Worm (Caenorhabditis elegans) whole organism, late embryonic: Measurements from ENCODE around the gene hot-1.

Source experiments
- C08G9.2 ChIP-seq: sonication (generic microtip); optimal IDR thresholded peaks from 2 replicates; lab custom pipeline; 2016; ENCODE audit warnings: mild to moderate bottlenecking, missing genetic modification characterization, moderate library complexity, missing compliant biosample characterization
- T23F11.4 ChIP-seq: fragments of 200-800 bp; sonication (Bioruptor generic); optimal IDR thresholded peaks from 2 replicates; lab custom pipeline; 2018; ENCODE audit warnings: mild to moderate bottlenecking, missing genetic modification characterization, missing compliant biosample characterization
- ceh-14 ChIP-seq: sonication (generic microtip); optimal IDR thresholded peaks from 2 replicates; lab custom pipeline; 2016; ENCODE audit warnings: missing genotype, missing genetic modification characterization, missing compliant biosample characterization
- ceh-19 ChIP-seq: fragments of 200-800 bp; sonication (Bioruptor generic); optimal IDR thresholded peaks from 2 replicates; lab custom pipeline; 2018; ENCODE audit warnings: mild to moderate bottlenecking, missing genetic modification characterization, missing compliant biosample characterization
- ceh-22 ChIP-seq: sonication (generic microtip); optimal IDR thresholded peaks from 2 replicates; lab custom pipeline; 2017; ENCODE audit warnings: missing biosample characterization, missing genetic modification characterization
- ceh-30 ChIP-seq: fragments of 150-350 bp; optimal IDR thresholded peaks from 2 replicates; lab custom pipeline; 2014; ENCODE audit warnings: missing biosample characterization, missing genetic modification characterization
- ceh-31 ChIP-seq: sonication (generic microtip); optimal IDR thresholded peaks from 2 replicates; lab custom pipeline; 2016; ENCODE audit warnings: missing genetic modification characterization, missing compliant biosample characterization
- ceh-45 ChIP-seq: fragments of 200-800 bp; sonication (Bioruptor generic); IDR thresholded peaks from 2 replicates; pipeline ENCODE4 v1.3.6; 2022; ENCODE audit warnings: missing genetic modification reagents, missing genetic modification characterization, missing compliant biosample characterization
- ceh-6 ChIP-seq: fragments of 200-800 bp; sonication (Bioruptor generic); optimal IDR thresholded peaks from 2 replicates; lab custom pipeline; 2018; ENCODE audit warnings: mild to moderate bottlenecking, missing genetic modification characterization, missing compliant biosample characterization
- dmd-4 ChIP-seq: sonication (generic microtip); optimal IDR thresholded peaks from 2 replicates; lab custom pipeline; 2016; ENCODE audit warnings: borderline replicate concordance, missing genetic modification characterization, missing compliant biosample characterization
- elt-2 ChIP-seq: sonication (generic microtip); optimal IDR thresholded peaks from 2 replicates; lab custom pipeline; 2016; ENCODE audit warnings: missing genetic modification reagents, missing genetic modification characterization, missing compliant biosample characterization
- ets-4 ChIP-seq: sonication (generic microtip); optimal IDR thresholded peaks from 2 replicates; lab custom pipeline; 2016; ENCODE audit warnings: missing genetic modification characterization, missing compliant biosample characterization
- gmeb-2 ChIP-seq: sonication (generic microtip); optimal IDR thresholded peaks from 2 replicates; lab custom pipeline; 2016; ENCODE audit warnings: missing genetic modification characterization, inconsistent platforms, missing compliant biosample characterization
- hlh-15 ChIP-seq: sonication (generic microtip); optimal IDR thresholded peaks from 2 replicates; lab custom pipeline; 2016; ENCODE audit warnings: missing genetic modification characterization, missing compliant biosample characterization
- hlh-30 ChIP-seq: sonication (generic microtip); optimal IDR thresholded peaks from 2 replicates; lab custom pipeline; 2017; ENCODE audit warnings: antibody characterized with exemption, missing genetic modification characterization, missing compliant biosample characterization; ENCODE audit not compliant: insufficient read depth
- lim-6 ChIP-seq: sonication (generic microtip); optimal IDR thresholded peaks from 2 replicates; lab custom pipeline; 2016; ENCODE audit warnings: missing genetic modification characterization, missing compliant biosample characterization
- lin-11 ChIP-seq: fragments of 200-800 bp; sonication (Bioruptor generic); optimal IDR thresholded peaks from 2 replicates; lab custom pipeline; 2018; ENCODE audit warnings: mild to moderate bottlenecking, missing genetic modification characterization, missing compliant biosample characterization
- nfya-1 ChIP-seq: sonication (generic microtip); optimal IDR thresholded peaks from 2 replicates; lab custom pipeline; 2017; ENCODE audit warnings: missing genetic modification characterization, mild to moderate bottlenecking, missing compliant biosample characterization, antibody characterized with exemption, moderate library complexity
- nhr-232 ChIP-seq: sonication (generic microtip); optimal IDR thresholded peaks from 2 replicates; lab custom pipeline; 2016; ENCODE audit warnings: missing genetic modification characterization, missing compliant biosample characterization
- npax-4 ChIP-seq: sonication (generic microtip); optimal IDR thresholded peaks from 2 replicates; lab custom pipeline; 2016; ENCODE audit warnings: missing genetic modification characterization, missing compliant biosample characterization
- odd-2 ChIP-seq: sonication (generic microtip); optimal IDR thresholded peaks from 2 replicates; lab custom pipeline; 2017; ENCODE audit warnings: antibody characterized with exemption, mild to moderate bottlenecking, missing genetic modification characterization, missing compliant biosample characterization
- pat-9 ChIP-seq: fragments of 200-800 bp; sonication (Bioruptor generic); optimal IDR thresholded peaks from 2 replicates; lab custom pipeline; 2018; ENCODE audit warnings: mild to moderate bottlenecking, missing genetic modification characterization, moderate library complexity, missing compliant biosample characterization
- pax-1 ChIP-seq: fragments of 150-350 bp; optimal IDR thresholded peaks from 2 replicates; lab custom pipeline; 2014; ENCODE audit warnings: missing biosample characterization, missing genetic modification characterization
- pqm-1 ChIP-seq: sonication (generic microtip); optimal IDR thresholded peaks from 2 replicates; lab custom pipeline; 2016; ENCODE audit warnings: missing genetic modification characterization, missing compliant biosample characterization
- pros-1 ChIP-seq: fragments of 150-350 bp; optimal IDR thresholded peaks from 2 replicates; lab custom pipeline; 2014; ENCODE audit warnings: missing biosample characterization, missing genetic modification reagents, missing genetic modification characterization
- sox-2 ChIP-seq: fragments of 200-800 bp; sonication (Bioruptor generic); IDR thresholded peaks from 2 replicates; pipeline ENCODE4 v1.3.6; 2022; ENCODE audit warnings: missing genetic modification reagents, missing genetic modification characterization, missing compliant biosample characterization
- sox-4 ChIP-seq: sonication (generic microtip); optimal IDR thresholded peaks from 2 replicates; lab custom pipeline; 2017; ENCODE audit warnings: mild to moderate bottlenecking, missing genetic modification characterization, inconsistent platforms, missing compliant biosample characterization
- tbx-7 ChIP-seq: sonication (generic microtip); optimal IDR thresholded peaks from 2 replicates; lab custom pipeline; 2016; ENCODE audit warnings: missing genotype, missing genetic modification characterization, missing compliant biosample characterization
- ttx-3 ChIP-seq: sonication (generic microtip); optimal IDR thresholded peaks from 2 replicates; lab custom pipeline; 2016; ENCODE audit warnings: missing genetic modification reagents, missing genetic modification characterization, missing compliant biosample characterization
- unc-42 ChIP-seq: sonication (generic microtip); optimal IDR thresholded peaks from 2 replicates; lab custom pipeline; 2016; ENCODE audit warnings: missing genotype, missing genetic modification characterization, missing compliant biosample characterization

Gene hot-1

DNA sequence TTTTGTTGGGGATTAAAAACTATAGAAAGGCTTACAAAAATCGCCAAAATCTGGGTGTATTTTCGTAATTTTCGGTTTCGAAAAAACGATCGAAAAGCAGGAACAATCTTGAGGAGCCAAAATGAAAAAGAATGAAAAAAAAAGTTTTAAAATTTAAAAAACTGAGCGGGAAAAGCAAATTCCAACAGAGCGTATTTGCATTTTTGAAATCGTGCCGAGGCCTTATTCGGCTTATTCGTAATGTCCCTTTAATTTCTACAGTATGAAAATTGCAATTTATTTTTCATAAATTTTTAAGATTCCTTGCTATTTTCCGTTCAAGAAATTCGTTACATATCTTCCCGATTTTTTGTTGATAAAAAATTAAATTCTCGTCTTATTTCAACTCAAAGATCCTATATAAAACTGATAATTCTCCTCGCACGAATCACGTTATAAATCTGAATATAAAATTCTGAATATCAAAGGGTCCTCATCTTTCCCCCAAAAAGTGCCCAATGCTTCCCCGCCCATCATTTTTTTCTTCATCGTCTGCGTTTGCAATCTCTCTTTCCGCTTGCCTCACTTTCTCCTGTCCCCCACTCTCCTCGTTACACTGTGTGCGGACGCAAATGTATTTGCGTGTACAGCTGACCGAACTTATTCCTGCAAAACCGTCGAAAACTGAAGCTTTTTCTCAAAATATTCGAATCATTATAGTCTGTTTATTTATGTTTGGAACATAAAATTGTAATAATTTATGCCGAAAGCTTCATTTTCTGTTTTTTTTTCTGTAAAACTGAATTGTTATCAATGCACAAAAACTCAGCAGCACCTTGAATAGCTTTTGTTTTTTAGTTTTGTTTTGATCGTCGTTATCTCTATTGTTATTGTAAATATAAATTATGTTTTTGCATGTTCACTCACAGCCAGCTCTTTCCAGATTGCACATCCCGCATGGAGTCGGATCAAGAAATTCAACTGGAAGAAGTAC lies 25.2 kb downstream of the hot-1 start, which contains the start of the genes rfc-1 and pmp-3:
Gene rfc-1 (minus strand): TSS at position 163 of the 973 bp plus-strand sequence.
Gene pmp-3 (plus strand): TSS at position 923 of the 973 bp plus-strand sequence.
- TF ChIP-seq T23F11.4 (GFP tag; lab: Kevin White, UChicago): no peak
- no peak for TF ChIP-seq ceh-45
- TF ChIP-seq tbx-7 (tag; lab: Kevin White, UChicago): no peak
- TF ChIP-seq ceh-31 (tag; lab: Kevin White, UChicago): peak; percentile 15
- TF ChIP-seq ceh-22 (tag; lab: Kevin White, UChicago): no peak
- peak; percentile 18 for TF ChIP-seq nfya-1
- TF ChIP-seq sox-4 (tag; lab: Kevin White, UChicago): no peak
- TF ChIP-seq gmeb-2 (tag; lab: Kevin White, UChicago): no peak
- TF ChIP-seq C08G9.2 (tag; lab: Kevin White, UChicago): no peak
- no peak for TF ChIP-seq ets-4 (tag; lab: Kevin White, UChicago)
- TF ChIP-seq ceh-30 (tag; lab: Kevin White, UChicago): no peak
- TF ChIP-seq unc-42 (tag; lab: Kevin White, UChicago): no peak

DNA sequence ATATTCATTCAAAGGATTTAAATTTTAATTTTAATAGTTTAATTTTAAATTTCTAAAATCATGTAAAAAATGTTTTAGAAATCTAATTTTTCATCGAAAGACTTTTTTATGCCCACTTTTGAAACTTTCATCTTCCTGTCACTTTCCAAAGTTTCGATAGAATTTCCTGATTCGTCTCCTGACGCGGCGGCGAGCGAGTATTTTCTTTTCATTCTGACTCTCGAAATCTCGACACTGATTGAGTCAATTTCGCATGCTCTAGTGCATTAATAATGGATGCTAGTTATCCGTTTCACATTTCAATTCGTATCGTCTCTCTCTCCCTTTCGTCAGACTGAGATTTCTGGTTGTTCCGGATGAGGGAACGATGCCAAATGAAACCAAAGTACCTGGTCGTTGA lies 27.9 kb downstream of the hot-1 start:
- peak; percentile 30 for TF ChIP-seq unc-42 (tag; lab: Kevin White, UChicago)
- TF ChIP-seq odd-2 (tag; lab: Kevin White, UChicago): no peak
- TF ChIP-seq ceh-31 (tag; lab: Kevin White, UChicago): peak; percentile 9
- no peak for TF ChIP-seq ceh-19 (GFP tag; lab: Kevin White, UChicago)
- TF ChIP-seq, all 69 proteins: peak for 2

DNA sequence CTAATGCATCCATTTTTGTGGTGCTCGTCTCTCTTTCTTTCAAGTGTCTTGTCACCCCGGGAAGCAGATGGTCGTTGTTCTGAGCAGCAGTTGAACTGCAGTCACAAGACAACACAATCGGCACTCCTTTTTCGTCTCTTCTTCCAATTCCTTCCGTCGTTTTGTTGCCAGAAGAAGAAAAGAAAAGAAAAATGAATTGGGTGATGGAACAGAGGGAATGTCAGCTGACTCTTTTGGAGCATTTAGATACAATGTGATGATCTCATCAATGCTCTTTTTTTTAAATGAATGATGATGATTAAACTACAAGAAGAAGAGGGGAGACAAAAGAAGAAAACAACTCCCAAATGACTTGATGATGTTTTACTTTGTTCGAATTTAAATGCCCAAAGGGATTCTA lies 29.0 kb downstream of the hot-1 start:
- TF ChIP-seq pat-9: no peak
- no peak for TF ChIP-seq nhr-232
- TF ChIP-seq npax-4 (tag; lab: Kevin White, UChicago): no peak
- no peak for TF ChIP-seq lim-6 (tag; lab: Kevin White, UChicago)
- no peak for TF ChIP-seq lin-11 (tag; lab: Kevin White, UChicago)
- TF ChIP-seq pqm-1 (tag; lab: Kevin White, UChicago): no peak
- no peak for TF ChIP-seq sox-4 (tag; lab: Kevin White, UChicago)
- no peak for TF ChIP-seq elt-2 (tag; lab: Kevin White, UChicago)
- peak; percentile 72 for TF ChIP-seq hlh-30 (tag; lab: Kevin White, UChicago)
- TF ChIP-seq, all 69 proteins: peak for 1

DNA sequence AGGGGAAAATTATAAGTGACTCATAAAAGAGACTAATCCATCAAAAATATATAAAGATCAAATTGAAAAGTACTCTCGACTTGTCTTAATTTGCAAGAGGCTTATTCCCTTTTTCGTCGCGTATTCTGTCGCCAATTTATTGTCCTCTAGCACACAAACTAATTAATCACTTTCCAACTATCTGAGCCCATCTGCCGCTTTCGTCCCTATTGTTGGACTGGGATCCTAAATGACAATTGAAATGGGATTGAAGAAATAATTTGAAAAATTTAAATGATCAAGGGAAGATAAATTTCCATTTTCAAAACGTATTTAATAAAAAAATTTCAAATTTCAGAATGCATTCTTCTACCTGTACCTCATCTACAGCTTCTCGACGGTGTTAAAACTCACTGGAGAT lies 29.7 kb downstream of the hot-1 start:
- TF ChIP-seq pqm-1 (tag; lab: Kevin White, UChicago) (no peak), unc-42 (tag; lab: Kevin White, UChicago) (peak; percentile 45), ceh-6 (GFP tag; lab: Kevin White, UChicago) (no peak), ttx-3 (tag; lab: Kevin White, UChicago) (no peak), pros-1 (tag; lab: Kevin White, UChicago) (no peak), sox-2 (no peak)
- TF ChIP-seq, all 69 proteins: peak for 1

DNA sequence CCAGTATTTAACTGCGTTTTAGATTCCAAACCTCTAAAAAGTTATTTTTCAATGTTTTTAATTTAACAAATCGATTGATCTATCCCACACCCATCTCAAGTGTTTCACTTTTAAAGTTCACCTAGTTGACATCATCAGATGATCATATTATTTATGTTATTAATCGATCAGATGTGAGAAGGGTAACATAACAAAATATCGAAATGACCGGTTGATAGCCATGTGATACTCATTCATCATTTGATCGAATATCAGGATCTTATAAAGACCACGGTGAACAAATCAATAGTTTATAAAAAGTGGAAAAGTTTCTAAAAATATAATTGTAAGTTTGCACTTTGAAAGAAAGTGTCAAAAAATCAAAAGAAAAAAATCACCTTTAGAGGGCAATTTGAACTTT lies 34.8 kb downstream of the hot-1 start:
- TF ChIP-seq pax-1 (no peak), ceh-14 (tag; lab: Kevin White, UChicago) (no peak), ceh-30 (tag; lab: Kevin White, UChicago) (no peak), hlh-15 (tag; lab: Kevin White, UChicago) (no peak), dmd-4 (tag; lab: Kevin White, UChicago) (no peak), T23F11.4 (GFP tag; lab: Kevin White, UChicago) (no peak), lim-6 (tag; lab: Kevin White, UChicago) (no peak)
- TF ChIP-seq, all 69 proteins: peak for 0
